Fruit fly (Drosophila melanogaster): Measurements from ENCODE around the gene rdo.

The rdo gene

dm6 chr2L:18114176-18114703 is 102.1 kb downstream of the rdo start, which contains the start of gene CG15152:
TSS of gene CG15152 (plus strand) at chr2L:18114547.
- TF ChIP-seq lz (GFP tag; optimal IDR thresholded peaks at IDR 0.05) (no peak), ss (GFP tag; optimal IDR thresholded peaks at IDR 0.05) (no peak), vri (GFP tag; optimal IDR thresholded peaks at IDR 0.05) (peak; percentile 22), Gug (GFP tag; IDR thresholded peaks at IDR 0.05) (no peak), Smox (GFP tag; optimal IDR thresholded peaks at IDR 0.05) (no peak), Eip93F (GFP tag; optimal IDR thresholded peaks at IDR 0.05) (peak; percentile 48), Sox14 (GFP tag; optimal IDR thresholded peaks at IDR 0.05) (no peak), Eip78C (GFP tag) (peak; percentile 6), Hr4 (GFP tag; optimal IDR thresholded peaks at IDR 0.05) (no peak), CG15336 (GFP tag; IDR thresholded peaks at IDR 0.05) (no peak), Lpt (GFP tag; optimal IDR thresholded peaks at IDR 0.05) (no peak), spab (GFP tag; optimal IDR thresholded peaks at IDR 0.05) (no peak), Ets21C (GFP tag; optimal IDR thresholded peaks at IDR 0.05) (no peak), svp (GFP tag) (peak; percentile 77), Sox15 (GFP tag; optimal IDR thresholded peaks at IDR 0.05) (no peak)

- peak; percentile 54 for TF ChIP-seq svp (GFP tag)
- peak; percentile 31 for TF ChIP-seq vri (GFP tag; optimal IDR thresholded peaks at IDR 0.05)
- no peak for TF ChIP-seq Smox (GFP tag; optimal IDR thresholded peaks at IDR 0.05)
- no peak for TF ChIP-seq CG15336 (GFP tag; IDR thresholded peaks at IDR 0.05)
- TF ChIP-seq fkh (GFP tag; optimal IDR thresholded peaks at IDR 0.05), result peak; percentile 13
Measured at dm6 chr2L:18115104-18115503, 102.9 kb downstream of the rdo start.

dm6 chr2L:18119643-18120042 is 107.5 kb downstream of the rdo start, which contains the start of gene CG5758:
TSS of gene CG5758 (plus strand) at chr2L:18119995.
- peak; percentile 50 for TF ChIP-seq Smox (GFP tag; optimal IDR thresholded peaks at IDR 0.05)
- TF ChIP-seq fd85E (GFP tag; optimal IDR thresholded peaks at IDR 0.05), result no peak
- TF ChIP-seq CG31627 (GFP tag; optimal IDR thresholded peaks at IDR 0.05), result peak; percentile 14
- peak; percentile 33 for TF ChIP-seq Sox14 (GFP tag; optimal IDR thresholded peaks at IDR 0.05)
- no peak for TF ChIP-seq CG11902 (GFP tag; optimal IDR thresholded peaks at IDR 0.05)
- no peak for TF ChIP-seq Sox15 (GFP tag; optimal IDR thresholded peaks at IDR 0.05)
- peak; percentile 29 for TF ChIP-seq lz (GFP tag; optimal IDR thresholded peaks at IDR 0.05)
- no peak for TF ChIP-seq ss (GFP tag; optimal IDR thresholded peaks at IDR 0.05)
- no peak for TF ChIP-seq CG3032 (tag; optimal IDR thresholded peaks at IDR 0.05)
- no peak for TF ChIP-seq Eip93F (GFP tag; optimal IDR thresholded peaks at IDR 0.05)
- no peak for TF ChIP-seq CG11762 (GFP tag; optimal IDR thresholded peaks at IDR 0.05; ENCODE audit: insufficient read depth)
- TF ChIP-seq CG6808 (GFP tag; optimal IDR thresholded peaks at IDR 0.05), result no peak
- TF ChIP-seq CG6276 (GFP tag; optimal IDR thresholded peaks at IDR 0.05), result no peak
- peak; percentile 31 for TF ChIP-seq Hr39 (GFP tag; optimal IDR thresholded peaks at IDR 0.05)
- no peak for TF ChIP-seq CG6854 (GFP tag; optimal IDR thresholded peaks at IDR 0.05)
- peak; percentile 47 for TF ChIP-seq CG3919 (GFP tag; optimal IDR thresholded peaks at IDR 0.05)
- TF ChIP-seq cyc (GFP tag; optimal IDR thresholded peaks at IDR 0.05), result peak; percentile 16
- TF ChIP-seq Met (GFP tag; optimal IDR thresholded peaks at IDR 0.05), result peak; percentile 49
- TF ChIP-seq vri (GFP tag; optimal IDR thresholded peaks at IDR 0.05), result peak; percentile 25
- TF ChIP-seq topi (GFP tag; optimal IDR thresholded peaks at IDR 0.05), result peak; percentile 34
- peak; percentile 50 for TF ChIP-seq esn (GFP tag; optimal IDR thresholded peaks at IDR 0.05)
- peak; percentile 22 for TF ChIP-seq CG6792 (GFP tag; optimal IDR thresholded peaks at IDR 0.05)
- peak; percentile 30 for TF ChIP-seq net (GFP tag; optimal IDR thresholded peaks at IDR 0.05)
- TF ChIP-seq Blimp-1 (GFP tag; optimal IDR thresholded peaks at IDR 0.05), result no peak
- no peak for TF ChIP-seq CG9139 (GFP tag; optimal IDR thresholded peaks at IDR 0.05)
- no peak for TF ChIP-seq CG32006 (GFP tag; optimal IDR thresholded peaks at IDR 0.05)
- TF ChIP-seq CG1621 (tag; optimal IDR thresholded peaks at IDR 0.05), result peak; percentile 79
- TF ChIP-seq CG16779 (tag; optimal IDR thresholded peaks at IDR 0.05), result no peak
- TF ChIP-seq salr (GFP tag; optimal IDR thresholded peaks at IDR 0.05), result no peak
- peak; percentile 30; the same call in 1 of the 3 replicates for TF ChIP-seq eg (GFP tag; IDR thresholded peaks at IDR 0.05)
- TF ChIP-seq Eip78C (GFP tag), result peak; percentile 82
- TF ChIP-seq acj6 (GFP tag; optimal IDR thresholded peaks at IDR 0.05), result no peak
- TF ChIP-seq CG4318 (GFP tag; optimal IDR thresholded peaks at IDR 0.05), result no peak
- peak; percentile 26 for TF ChIP-seq OdsH (GFP tag; optimal IDR thresholded peaks at IDR 0.05)
- TF ChIP-seq Eip75B (GFP tag; optimal IDR thresholded peaks at IDR 0.05), result peak; percentile 31
- peak; percentile 41 for TF ChIP-seq Hr4 (GFP tag; optimal IDR thresholded peaks at IDR 0.05)
- TF ChIP-seq pdm3 (GFP tag; optimal IDR thresholded peaks at IDR 0.05), result peak; percentile 50
- peak; percentile 6 for TF ChIP-seq Ets96B (tag; optimal IDR thresholded peaks at IDR 0.05)
- TF ChIP-seq svp (GFP tag), result peak; percentile 87
- TF ChIP-seq Hr38 (GFP tag; optimal IDR thresholded peaks at IDR 0.05), result no peak
- TF ChIP-seq Lpt (GFP tag; optimal IDR thresholded peaks at IDR 0.05), result no peak

Data from whole organism, prepupa.